Fruit fly (Drosophila melanogaster): ENCODE results near the gene Drs.

The Drs gene

DNA sequence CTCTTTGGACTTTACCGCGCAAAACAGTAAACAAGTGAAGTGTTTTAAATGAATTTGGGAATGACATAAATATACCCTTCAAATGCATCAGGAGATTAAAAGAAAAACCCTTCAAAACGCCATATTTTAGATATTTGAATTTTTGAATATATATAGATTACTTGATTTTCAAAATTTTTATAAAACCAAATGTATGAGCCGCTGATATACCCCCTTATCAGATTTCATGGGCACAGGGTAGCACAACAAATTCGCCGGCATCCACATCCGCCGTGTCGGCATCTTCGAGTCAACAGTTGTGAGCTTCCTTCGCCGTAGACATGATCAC lies 8.6 kb downstream of the Drs start, which contains the start of gene Ids (continued):
- peak; percentile 87 for TF ChIP-seq rgr (GFP tag; optimal IDR thresholded peaks at IDR 0.05)
- no peak for TF ChIP-seq lola (GFP tag; optimal IDR thresholded peaks at IDR 0.05)
- TF ChIP-seq Sp1 (GFP tag; optimal IDR thresholded peaks at IDR 0.05): peak; percentile 65

dm6 chr3L:3380225-3381043 lies 11.1 kb downstream of the Drs start:
- TF ChIP-seq Sp1 (GFP tag; optimal IDR thresholded peaks at IDR 0.05) (peak; percentile 32), foxo (GFP tag; optimal IDR thresholded peaks at IDR 0.05) (peak in 1 of 2 experiments; percentile 9), psq (GFP tag; optimal IDR thresholded peaks at IDR 0.05) (peak; percentile 37), N (GFP tag; optimal IDR thresholded peaks at IDR 0.05) (peak; percentile 11), h (GFP tag; optimal IDR thresholded peaks at IDR 0.05) (peak; percentile 27), HLH106 (tag; optimal IDR thresholded peaks at IDR 0.05) (peak; percentile 25), br (GFP tag; optimal IDR thresholded peaks at IDR 0.05) (no peak), Hr78 (GFP tag; optimal IDR thresholded peaks at IDR 0.05) (no peak), fru (GFP tag; optimal IDR thresholded peaks at IDR 0.05) (peak; percentile 14), jim (GFP tag; optimal IDR thresholded peaks at IDR 0.05) (no peak), OdsH (GFP tag; optimal IDR thresholded peaks at IDR 0.05) (peak; percentile 8), Myc (optimal IDR thresholded peaks at IDR 0.05) (no peak), Dfd (GFP tag; optimal IDR thresholded peaks at IDR 0.05) (no peak), rgr (GFP tag; optimal IDR thresholded peaks at IDR 0.05) (peak; percentile 29), dmrt93B (GFP tag; optimal IDR thresholded peaks at IDR 0.05) (no peak)

dm6 chr3L:3381869-3382488 lies 12.6 kb downstream of the Drs start:
- no peak for TF ChIP-seq Rel (GFP tag; optimal IDR thresholded peaks at IDR 0.05)
- TF ChIP-seq Rel (tag; optimal IDR thresholded peaks at IDR 0.05): no peak
- TF ChIP-seq Hnf4 (GFP tag; optimal IDR thresholded peaks at IDR 0.05): no peak
- no peak for TF ChIP-seq woc (GFP tag; optimal IDR thresholded peaks at IDR 0.05)
- no peak for TF ChIP-seq Dfd (GFP tag; optimal IDR thresholded peaks at IDR 0.05)
- no peak for TF ChIP-seq ey (GFP tag; optimal IDR thresholded peaks at IDR 0.05)
- TF ChIP-seq fru (GFP tag; optimal IDR thresholded peaks at IDR 0.05): no peak
- no peak for TF ChIP-seq Mio (GFP tag; optimal IDR thresholded peaks at IDR 0.05)
- no peak for TF ChIP-seq brk (GFP tag; optimal IDR thresholded peaks at IDR 0.05)
- no peak for TF ChIP-seq Myc (optimal IDR thresholded peaks at IDR 0.05)
- TF ChIP-seq lola (GFP tag; optimal IDR thresholded peaks at IDR 0.05): no peak
- TF ChIP-seq Jra (GFP tag; optimal IDR thresholded peaks at IDR 0.05): no peak
- TF ChIP-seq Sp1 (GFP tag; optimal IDR thresholded peaks at IDR 0.05): no peak
- TF ChIP-seq dl (GFP tag; optimal IDR thresholded peaks at IDR 0.05; ENCODE audit: insufficient read depth in 1 of 2, partially characterized antibody in 2 of 2): no peak
- TF ChIP-seq usp (GFP tag; optimal IDR thresholded peaks at IDR 0.05): no peak
- no peak for TF ChIP-seq br (GFP tag; optimal IDR thresholded peaks at IDR 0.05)
- TF ChIP-seq Abd-B (GFP tag; optimal IDR thresholded peaks at IDR 0.05): no peak

- TF ChIP-seq sv (GFP tag; optimal IDR thresholded peaks at IDR 0.05): peak; percentile 77
- no peak for TF ChIP-seq CrebA (GFP tag; optimal IDR thresholded peaks at IDR 0.05; ENCODE audit: borderline replicate concordance)
- TF ChIP-seq fru (GFP tag; optimal IDR thresholded peaks at IDR 0.05): peak; percentile 13
- TF ChIP-seq foxo (GFP tag; optimal IDR thresholded peaks at IDR 0.05): peak in 1 of 2 experiments; percentile 15
- no peak for TF ChIP-seq Hr78 (GFP tag; optimal IDR thresholded peaks at IDR 0.05)
Observed at dm6 chr3L:3382489-3382879, 13.1 kb downstream of the Drs start.

- TF ChIP-seq Rel (GFP tag; optimal IDR thresholded peaks at IDR 0.05): no peak
- peak; percentile 29 for TF ChIP-seq Rel (tag; optimal IDR thresholded peaks at IDR 0.05)
- no peak for TF ChIP-seq brk (GFP tag; optimal IDR thresholded peaks at IDR 0.05)
- TF ChIP-seq sv (GFP tag; optimal IDR thresholded peaks at IDR 0.05): no peak
- TF ChIP-seq CrebA (GFP tag; optimal IDR thresholded peaks at IDR 0.05; ENCODE audit: borderline replicate concordance): no peak
- no peak for TF ChIP-seq Dfd (GFP tag; optimal IDR thresholded peaks at IDR 0.05)
- peak; percentile 18 to 41 for TF ChIP-seq dl (GFP tag; optimal IDR thresholded peaks at IDR 0.05; ENCODE audit: insufficient read depth in 1 of 2, partially characterized antibody in 2 of 2)
- TF ChIP-seq psq (GFP tag; optimal IDR thresholded peaks at IDR 0.05): peak; percentile 10
- TF ChIP-seq Mio (GFP tag; optimal IDR thresholded peaks at IDR 0.05): no peak
- TF ChIP-seq Dif (GFP tag; optimal IDR thresholded peaks at IDR 0.05; ENCODE audit: partially characterized antibody): peak; percentile 75
Observed at dm6 chr3L:3383965-3384595, 14.7 kb downstream of the Drs start.

All from whole organism, wandering third instar larva.